Fruit fly (Drosophila melanogaster) whole organism, embryonic: ENCODE data around the gene CG17264.

Source experiments
- Adf1 ChIP-seq: fragments of 200-800 bp; sonication (Bioruptor generic); IDR thresholded peaks from 2 replicates; pipeline ENCODE4 v1.3.6; 2022; ENCODE audit warnings: missing biosample characterization, missing genetic modification characterization
- Antp ChIP-seq: fragments of 200-800 bp; sonication (Bioruptor generic); optimal IDR thresholded peaks from 3 replicates; lab custom pipeline; 2016; ENCODE audit warnings: missing biosample characterization, missing genetic modification characterization
- Atf3 ChIP-seq: fragments of 200-800 bp; sonication (Bioruptor generic); optimal IDR thresholded peaks from 3 replicates; lab custom pipeline; 2016; ENCODE audit warnings: missing biosample characterization, missing genetic modification characterization
- CG10431 ChIP-seq: fragments of 200-800 bp; sonication (Bioruptor generic); optimal IDR thresholded peaks from 3 replicates; lab custom pipeline; 2018; ENCODE audit warnings: missing biosample characterization, mild to moderate bottlenecking, missing genetic modification characterization
- CG11247 ChIP-seq: fragments of 200-800 bp; sonication (Bioruptor generic); IDR thresholded peaks from 2 replicates; pipeline ENCODE4 v1.3.6; 2022; ENCODE audit warnings: missing biosample characterization, missing genetic modification characterization
- CG11723 ChIP-seq: fragments of 200-800 bp; sonication (Bioruptor generic); optimal IDR thresholded peaks from 2 replicates; lab custom pipeline; 2017; ENCODE audit warnings: missing biosample characterization, mild to moderate bottlenecking, missing genetic modification characterization
- CG12071 ChIP-seq: fragments of 200-800 bp; sonication (Bioruptor generic); optimal IDR thresholded peaks from 3 replicates; lab custom pipeline; 2018; ENCODE audit warnings: missing biosample characterization, mild to moderate bottlenecking, missing genetic modification characterization
- CG12391 ChIP-seq: fragments of 200-800 bp; sonication (Bioruptor generic); optimal IDR thresholded peaks from 3 replicates; lab custom pipeline; 2018; ENCODE audit warnings: missing biosample characterization, mild to moderate bottlenecking, missing genetic modification characterization, moderate library complexity
- CG13296 ChIP-seq: fragments of 200-800 bp; sonication (Bioruptor generic); optimal IDR thresholded peaks from 3 replicates; lab custom pipeline; 2018; ENCODE audit warnings: missing biosample characterization, mild to moderate bottlenecking, missing genetic modification characterization
- CG13424 ChIP-seq: fragments of 200-800 bp; sonication (Bioruptor generic); optimal IDR thresholded peaks from 2 replicates; lab custom pipeline; 2019; ENCODE audit warnings: missing biosample characterization, mild to moderate bottlenecking, missing genetic modification characterization, moderate library complexity
- CG15269 ChIP-seq: fragments of 200-800 bp; sonication (Bioruptor generic); optimal IDR thresholded peaks from 2 replicates; lab custom pipeline; 2018; ENCODE audit warnings: missing biosample characterization, mild to moderate bottlenecking, missing genetic modification characterization, moderate library complexity
- CG17186 ChIP-seq: fragments of 200-800 bp; sonication (Bioruptor generic); optimal IDR thresholded peaks from 3 replicates; lab custom pipeline; 2017; ENCODE audit warnings: missing biosample characterization, missing genetic modification reagents, missing genetic modification characterization
- CG2120 ChIP-seq: fragments of 200-800 bp; sonication (Bioruptor generic); optimal IDR thresholded peaks from 3 replicates; lab custom pipeline; 2016; ENCODE audit warnings: missing biosample characterization, missing genetic modification characterization
- CG3065 ChIP-seq: fragments of 200-800 bp; sonication (Bioruptor generic); optimal IDR thresholded peaks from 2 replicates; lab custom pipeline; 2016; ENCODE audit warnings: missing biosample characterization, missing genetic modification characterization
- CG32532 ChIP-seq: fragments of 200-800 bp; sonication (Bioruptor generic); IDR thresholded peaks from 2 replicates; pipeline ENCODE4 v1.3.6; 2022; ENCODE audit warnings: missing biosample characterization, missing genetic modification characterization
- CG3847 ChIP-seq: fragments of 200-800 bp; sonication (Bioruptor generic); IDR thresholded peaks from 2 replicates; pipeline ENCODE4 v1.3.6; 2022; ENCODE audit warnings: missing biosample characterization, missing genetic modification characterization
- CG43689 ChIP-seq: fragments of 200-800 bp; sonication (Bioruptor generic); IDR thresholded peaks from 2 replicates; pipeline ENCODE4 v1.3.6; 2022; ENCODE audit warnings: missing biosample characterization, missing genetic modification characterization
- CG4854 ChIP-seq: fragments of 200-800 bp; sonication (Bioruptor generic); optimal IDR thresholded peaks from 2 replicates; lab custom pipeline; 2016; ENCODE audit warnings: missing biosample characterization, missing genetic modification characterization, inconsistent platforms
- CG7556 ChIP-seq: fragments of 200-800 bp; sonication (Bioruptor generic); optimal IDR thresholded peaks from 2 replicates; lab custom pipeline; 2017; ENCODE audit warnings: missing biosample characterization, mild to moderate bottlenecking, missing genetic modification characterization
- CG7987 ChIP-seq: fragments of 200-800 bp; sonication (Bioruptor generic); optimal IDR thresholded peaks from 2 replicates; lab custom pipeline; 2018; ENCODE audit warnings: missing biosample characterization, mild to moderate bottlenecking, missing genetic modification characterization, moderate library complexity
- CG9609 ChIP-seq: fragments of 200-800 bp; sonication (Bioruptor generic); optimal IDR thresholded peaks from 3 replicates; lab custom pipeline; 2016; ENCODE audit warnings: missing biosample characterization, missing genetic modification characterization
- CkIIα-i1 ChIP-seq: fragments of 200-800 bp; sonication (Bioruptor generic); IDR thresholded peaks from 2 replicates; pipeline ENCODE4 v1.3.6; 2022; ENCODE audit warnings: missing biosample characterization, missing genetic modification characterization
- D19B ChIP-seq: fragments of 200-800 bp; sonication (Bioruptor generic); optimal IDR thresholded peaks from 2 replicates; lab custom pipeline; 2017; ENCODE audit warnings: missing biosample characterization, mild to moderate bottlenecking, missing genetic modification characterization
- H15 ChIP-seq: fragments of 200-800 bp; sonication (Bioruptor generic); IDR thresholded peaks from 3 replicates; pipeline ENCODE4 v1.3.6; 2022; ENCODE audit warnings: missing biosample characterization, missing genetic modification characterization
- HLH54F ChIP-seq: fragments of 200-800 bp; sonication (Bioruptor generic); optimal IDR thresholded peaks from 3 replicates; lab custom pipeline; 2016; ENCODE audit warnings: missing biosample characterization, missing genetic modification characterization
- HmgD ChIP-seq: fragments of 200-800 bp; sonication (Bioruptor generic); optimal IDR thresholded peaks from 3 replicates; lab custom pipeline; 2016; ENCODE audit warnings: missing biosample characterization, missing genetic modification characterization
- HmgZ ChIP-seq: fragments of 200-800 bp; sonication (Bioruptor generic); optimal IDR thresholded peaks from 2 replicates; lab custom pipeline; 2018; ENCODE audit warnings: missing biosample characterization, mild to moderate bottlenecking, missing genetic modification characterization
- Hr78 ChIP-seq, 2 experiments: fragments of 200-800 bp in 1 of 2; fragments of >200 bp in 1 of 2; sonication (Bioruptor generic) in 1 of 2; optimal IDR thresholded peaks; 2 replicates each; lab custom pipeline; 2017 to 2019; ENCODE audit warnings: missing biosample characterization in 2 of 2, missing genetic modification characterization in 2 of 2, mild to moderate bottlenecking in 1 of 2, moderate library complexity in 1 of 2
- Nf-YC ChIP-seq: fragments of 200-800 bp; optimal IDR thresholded peaks from 3 replicates; lab custom pipeline; 2019; ENCODE audit warnings: missing biosample characterization, mild to moderate bottlenecking, missing genetic modification characterization, moderate library complexity
- Taf1 ChIP-seq: fragments of 200-800 bp; sonication (Bioruptor generic); IDR thresholded peaks from 2 replicates; pipeline ENCODE4 v1.3.6; 2022; ENCODE audit warnings: missing biosample characterization, missing genetic modification characterization
- abd-A ChIP-seq: fragments of 200-800 bp; sonication (Bioruptor generic); optimal IDR thresholded peaks from 3 replicates; lab custom pipeline; 2019; ENCODE audit warnings: missing biosample characterization, mild to moderate bottlenecking, missing genetic modification characterization, moderate library complexity
- al ChIP-seq: fragments of 200-800 bp; sonication (Bioruptor generic); IDR thresholded peaks from 2 replicates; pipeline ENCODE4 v1.3.6; 2022; ENCODE audit warnings: missing biosample characterization, missing genetic modification characterization
- aop ChIP-seq: fragments of 200-800 bp; sonication (Bioruptor generic); IDR thresholded peaks from 2 replicates; pipeline ENCODE4 v1.3.6; 2022; ENCODE audit warnings: missing biosample characterization, missing genetic modification characterization
- btn ChIP-seq: fragments of 200-800 bp; sonication (Bioruptor generic); optimal IDR thresholded peaks from 2 replicates; lab custom pipeline; 2016; ENCODE audit warnings: missing biosample characterization, missing genetic modification characterization
- cas ChIP-seq: fragments of 200-800 bp; sonication (Bioruptor generic); IDR thresholded peaks from 2 replicates; pipeline ENCODE4 v1.3.6; 2022; ENCODE audit warnings: missing biosample characterization, missing genetic modification characterization
- dysf ChIP-seq: fragments of 200-800 bp; sonication (Bioruptor generic); IDR thresholded peaks from 3 replicates; pipeline ENCODE4 v1.3.6; 2022; ENCODE audit warnings: missing biosample characterization, missing genetic modification characterization
- emc ChIP-seq: fragments of 200-800 bp; sonication (Bioruptor generic); optimal IDR thresholded peaks from 2 replicates; lab custom pipeline; 2016; ENCODE audit warnings: missing biosample characterization, missing genetic modification characterization
- grn ChIP-seq: fragments of 200-800 bp; sonication (Bioruptor generic); optimal IDR thresholded peaks from 3 replicates; lab custom pipeline; 2017; ENCODE audit warnings: missing biosample characterization, missing genetic modification characterization
- ind ChIP-seq: fragments of 200-800 bp; sonication (Bioruptor generic); optimal IDR thresholded peaks from 3 replicates; lab custom pipeline; 2016; ENCODE audit warnings: missing biosample characterization, missing genetic modification characterization
- kni ChIP-seq: fragments of 200-800 bp; sonication (Bioruptor generic); optimal IDR thresholded peaks from 3 replicates; lab custom pipeline; 2017; ENCODE audit warnings: mild to moderate bottlenecking, missing biosample characterization, missing genetic modification reagents, missing genetic modification characterization
- lilli ChIP-seq: fragments of 200-800 bp; sonication (Bioruptor generic); optimal IDR thresholded peaks from 3 replicates; lab custom pipeline; 2016; ENCODE audit warnings: missing biosample characterization, missing genetic modification characterization
- pita ChIP-seq: fragments of 200-800 bp; sonication (Bioruptor generic); optimal IDR thresholded peaks from 2 replicates; lab custom pipeline; 2017; ENCODE audit warnings: missing biosample characterization, mild to moderate bottlenecking, missing genetic modification characterization
- sna ChIP-seq: fragments of 200-800 bp; sonication (Bioruptor generic); IDR thresholded peaks from 2 replicates; pipeline ENCODE4 v1.3.6; 2022; ENCODE audit warnings: missing biosample characterization, missing genetic modification characterization; ENCODE audit not compliant: partially characterized antibody
- sr ChIP-seq: fragments of 200-800 bp; sonication (Bioruptor generic); IDR thresholded peaks from 3 replicates; pipeline ENCODE4 v1.3.6; 2022; ENCODE audit warnings: missing biosample characterization, missing genetic modification characterization
- tll ChIP-seq, 2 experiments: fragments of 200-800 bp in 1 of 2; fragments of >200 bp in 1 of 2; sonication (Bioruptor generic) in 1 of 2; optimal IDR thresholded peaks; 2 replicates each; lab custom pipeline; 2017 to 2019; ENCODE audit warnings: missing biosample characterization in 2 of 2, missing genetic modification characterization in 2 of 2, mild to moderate bottlenecking in 1 of 2, moderate library complexity in 1 of 2
- tup ChIP-seq: fragments of 200-800 bp; sonication (Bioruptor generic); optimal IDR thresholded peaks from 2 replicates; lab custom pipeline; 2016; ENCODE audit warnings: missing biosample characterization, mild to moderate bottlenecking, missing genetic modification characterization, moderate library complexity
- tx ChIP-seq: fragments of 200-800 bp; sonication (Bioruptor generic); optimal IDR thresholded peaks from 2 replicates; lab custom pipeline; 2016; ENCODE audit warnings: missing biosample characterization, missing genetic modification characterization
- vvl ChIP-seq: fragments of 200-800 bp; sonication (Bioruptor generic); IDR thresholded peaks from 2 replicates; pipeline ENCODE4 v1.3.6; 2022; ENCODE audit warnings: missing biosample characterization, missing genetic modification characterization
- wor ChIP-seq: fragments of 200-800 bp; sonication (Bioruptor generic); IDR thresholded peaks from 2 replicates; pipeline ENCODE4 v1.3.6; 2022; ENCODE audit warnings: missing biosample characterization, missing genetic modification characterization
- zfh1 ChIP-seq: fragments of 200-800 bp; sonication (Bioruptor generic); IDR thresholded peaks from 3 replicates; pipeline ENCODE4 v1.3.6; 2022; ENCODE audit warnings: missing biosample characterization, missing genetic modification characterization

The CG17264 gene

DNA sequence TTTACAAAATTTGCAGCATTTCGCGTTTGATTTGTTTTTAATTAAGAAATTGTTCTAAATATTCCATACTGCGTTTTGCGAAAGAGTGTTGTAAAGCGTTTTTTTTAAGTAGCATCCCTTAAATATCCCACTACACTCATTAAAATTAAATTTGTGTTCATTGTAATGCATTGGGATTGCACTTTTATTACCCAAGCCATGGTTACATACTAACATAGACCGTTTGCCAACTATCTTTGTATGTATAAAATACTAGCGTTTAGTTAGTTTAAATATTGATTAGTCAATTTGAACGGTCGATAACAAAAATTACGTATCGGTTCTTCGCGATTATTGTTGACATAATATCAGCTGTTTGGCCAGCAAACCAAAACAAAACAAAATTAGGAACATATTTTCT, 21.5 kb downstream of the CG17264 start, which contains the start of the genes cnir and CG17221 (continued):
- peak; percentile 78 for TF ChIP-seq CG12391 (tag; lab: Kevin White, UChicago)
- no peak for TF ChIP-seq Taf1 (GFP tag; lab: Robert Waterston, UW)
- TF ChIP-seq sr (GFP tag; lab: Robert Waterston, UW) = no peak
- TF ChIP-seq H15 (GFP tag; lab: Robert Waterston, UW) = no peak
- TF ChIP-seq zfh1 (GFP tag; lab: Robert Waterston, UW) = no peak
- TF ChIP-seq HLH54F (GFP tag; lab: Kevin White, UChicago) = peak; percentile 76
- TF ChIP-seq CkIIα-i1 (GFP tag; lab: Robert Waterston, UW) = no peak
- peak; percentile 61 for TF ChIP-seq CG9609 (GFP tag; lab: Kevin White, UChicago)
- no peak for TF ChIP-seq CG12071
- no peak for TF ChIP-seq CG10431 (GFP tag; lab: Kevin White, UChicago)
- peak; percentile 38 for TF ChIP-seq btn (GFP tag; lab: Kevin White, UChicago)
- TF ChIP-seq CG32532 = peak; percentile 67
- TF ChIP-seq abd-A (tag; lab: Kevin White, UChicago) = no peak
- no peak for TF ChIP-seq tll (GFP tag; optimal IDR thresholded peaks at IDR 0.05; lab: Kevin White, UChicago)
- TF ChIP-seq sna (GFP tag; lab: Robert Waterston, UW) = no peak; the same call in 1 of the 2 replicates
- peak; percentile 60 for TF ChIP-seq kni
- TF ChIP-seq CG17186 (GFP tag; lab: Kevin White, UChicago) = peak; percentile 53
- TF ChIP-seq lilli (GFP tag; lab: Kevin White, UChicago) = peak; percentile 87
- no peak for TF ChIP-seq CG3065 (GFP tag; lab: Kevin White, UChicago)
- TF ChIP-seq Adf1 = no peak; the same call in 1 of the 2 replicates
- no peak for TF ChIP-seq wor (GFP tag; lab: Robert Waterston, UW)
- no peak for TF ChIP-seq pita (GFP tag; lab: Kevin White, UChicago)
- no peak for TF ChIP-seq CG43689
- peak; percentile 63; the same call in 1 of the 2 replicates for TF ChIP-seq CG3847 (GFP tag; lab: Robert Waterston, UW)
- TF ChIP-seq aop (GFP tag; lab: Robert Waterston, UW) = no peak
- TF ChIP-seq Hr78 (GFP tag; optimal IDR thresholded peaks at IDR 0.05; lab: Kevin White, UChicago) = no peak
- TF ChIP-seq D19B (GFP tag; lab: Kevin White, UChicago) = no peak
- peak; percentile 54 for TF ChIP-seq Nf-YC (tag; lab: Kevin White, UChicago)

DNA sequence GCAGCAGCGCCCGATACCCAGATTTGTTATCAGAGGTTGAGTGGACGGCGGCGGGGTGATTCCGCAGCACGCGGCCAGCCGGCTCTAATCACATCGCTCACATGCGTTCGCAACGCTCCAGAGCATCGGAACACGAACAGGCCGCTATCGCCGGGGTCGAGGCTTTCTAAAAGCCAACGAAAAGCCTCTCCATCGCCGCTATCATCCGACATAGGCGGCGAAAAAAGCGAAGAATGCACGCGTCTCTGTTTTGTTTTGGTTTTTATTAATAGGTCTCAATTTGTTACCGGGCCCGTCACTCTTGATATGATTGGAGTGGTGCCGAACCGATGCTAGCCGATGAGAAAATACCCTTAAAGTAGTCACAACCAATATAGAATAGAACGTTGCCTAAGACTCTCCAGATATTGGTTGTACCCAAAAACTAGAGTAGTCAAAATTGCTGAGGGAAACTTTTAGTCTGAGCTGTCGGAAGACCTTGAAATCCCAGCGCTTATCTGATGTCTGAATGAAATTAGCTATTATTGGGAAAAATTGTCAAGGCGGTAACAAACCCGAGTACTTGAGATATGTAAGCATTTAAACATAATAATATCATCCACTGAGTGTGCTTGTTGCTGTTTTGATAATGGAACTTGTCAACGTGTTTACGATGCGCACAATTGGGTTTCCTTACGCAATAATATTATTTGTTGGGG, 23.8 kb downstream of the CG17264 start, which contains the start of gene CG17261:
Gene CG17261, plus strand, starts transcription at position 634 of the 698 bp plus-strand sequence.
- peak; percentile 54 for TF ChIP-seq Antp
- TF ChIP-seq CG2120 (GFP tag; lab: Kevin White, UChicago) = peak; percentile 86
- peak; percentile 57; the same call in 2 of the 3 replicates for TF ChIP-seq dysf (GFP tag; lab: Robert Waterston, UW)
- TF ChIP-seq grn (GFP tag; lab: Kevin White, UChicago) = peak; percentile 68
- peak; percentile 86 for TF ChIP-seq CG7987 (GFP tag; lab: Kevin White, UChicago)
- peak; percentile 42 for TF ChIP-seq ind (GFP tag; lab: Kevin White, UChicago)
- no peak for TF ChIP-seq CG4854 (GFP tag; lab: Kevin White, UChicago)
- TF ChIP-seq CG13296 = peak; percentile 18
- TF ChIP-seq CG11723 (GFP tag; lab: Kevin White, UChicago) = no peak
- peak; percentile 4 for TF ChIP-seq CG13424 (tag; lab: Kevin White, UChicago)
- TF ChIP-seq cas = no peak
- peak; percentile 5 for TF ChIP-seq tx (GFP tag; lab: Kevin White, UChicago)
- peak; percentile 53 for TF ChIP-seq HmgZ (tag; lab: Kevin White, UChicago)
- TF ChIP-seq HmgD (GFP tag; lab: Kevin White, UChicago) = peak; percentile 4
- TF ChIP-seq emc (GFP tag; lab: Kevin White, UChicago) = peak; percentile 4
- peak; percentile 55 for TF ChIP-seq CG15269
- TF ChIP-seq vvl (GFP tag; lab: Robert Waterston, UW) = peak; percentile 30; the same call in 1 of the 2 replicates
- no peak for TF ChIP-seq Atf3 (GFP tag; lab: Kevin White, UChicago)
- no peak for TF ChIP-seq tup (GFP tag; lab: Kevin White, UChicago)
- 0 out of 2 replicates have a peak, but pooled peaks have one; percentile 21 for TF ChIP-seq al (GFP tag; lab: Robert Waterston, UW)
- TF ChIP-seq CG11247 (GFP tag; lab: Robert Waterston, UW) = no peak
- TF ChIP-seq CG7556 (GFP tag; lab: Kevin White, UChicago) = peak; percentile 37
- peak; percentile 23 for TF ChIP-seq CG12071
